Worm (Caenorhabditis elegans) whole organism, L4 larva: ENCODE measurements around the gene C47E12.14.

Source experiments
- F26F4.8 ChIP-seq: fragments of 200-800 bp; sonication (Bioruptor generic); conservative IDR thresholded peaks from 2 replicates; pipeline ENCODE4 v1.3.6; 2022; ENCODE audit warnings: missing genetic modification characterization, missing compliant biosample characterization
- F44E2.7 ChIP-seq: fragments of 200-800 bp; sonication (Bioruptor generic); IDR thresholded peaks from 2 replicates; pipeline ENCODE4 v2.1.2; 2022; ENCODE audit warnings: missing genetic modification characterization, missing compliant biosample characterization
- T20F7.1 ChIP-seq: fragments of 200-800 bp; sonication (Bioruptor generic); optimal IDR thresholded peaks from 2 replicates; lab custom pipeline; 2018; ENCODE audit warnings: mild to moderate bottlenecking, missing genetic modification characterization, missing compliant biosample characterization
- T26A8.4 ChIP-seq: fragments of 200-800 bp; sonication (Bioruptor generic); IDR thresholded peaks from 2 replicates; pipeline ENCODE4 v1.3.6; 2022; ENCODE audit warnings: missing genetic modification characterization, missing compliant biosample characterization
- Y105C5A.15 ChIP-seq: fragments of 200-800 bp; sonication (Bioruptor generic); IDR thresholded peaks from 2 replicates; pipeline ENCODE4 v1.3.6; 2022; ENCODE audit warnings: missing genetic modification characterization, missing compliant biosample characterization
- Y5F2A.4 ChIP-seq: fragments of 200-800 bp; sonication (Bioruptor generic); optimal IDR thresholded peaks from 2 replicates; lab custom pipeline; 2018; ENCODE audit warnings: mild to moderate bottlenecking, missing genetic modification characterization, missing compliant biosample characterization
- Y75B8A.6 ChIP-seq: fragments of 200-800 bp; sonication (Bioruptor generic); IDR thresholded peaks from 2 replicates; pipeline ENCODE4 v1.3.6; 2022; ENCODE audit warnings: missing genetic modification reagents, missing genetic modification characterization, missing compliant biosample characterization
- ZK337.2 ChIP-seq: fragments of 200-800 bp; sonication (Bioruptor generic); IDR thresholded peaks from 2 replicates; pipeline ENCODE4 v1.3.6; 2022; ENCODE audit warnings: missing genetic modification reagents, missing genetic modification characterization, missing compliant biosample characterization
- ZK546.5 ChIP-seq, 2 experiments: sonication (generic microtip); optimal IDR thresholded peaks; 2 replicates each; lab custom pipeline; 2017; ENCODE audit warnings: missing biosample characterization in 2 of 2, missing genetic modification characterization in 2 of 2
- aha-1 ChIP-seq: fragments of 150-350 bp; peaks from one replicate; lab custom pipeline; 2014; ENCODE audit warnings: missing biosample characterization, missing genetic modification characterization
- aly-2 ChIP-seq: sonication (generic microtip); optimal IDR thresholded peaks from 2 replicates; lab custom pipeline; 2018; ENCODE audit warnings: missing biosample characterization, missing genetic modification characterization
- ceh-28 ChIP-seq: fragments of 150-350 bp; optimal IDR thresholded peaks from 2 replicates; lab custom pipeline; 2014; ENCODE audit warnings: missing biosample characterization, missing genetic modification reagents, missing genetic modification characterization
- ctbp-1 ChIP-seq: fragments of 200-800 bp; sonication (Bioruptor generic); IDR thresholded peaks from 2 replicates; pipeline ENCODE4 v1.3.6; 2022; ENCODE audit warnings: missing genetic modification reagents, missing genetic modification characterization, missing compliant biosample characterization
- daf-12 ChIP-seq: fragments of 150-350 bp; optimal IDR thresholded peaks from 2 replicates; lab custom pipeline; 2014; ENCODE audit warnings: missing biosample characterization, missing genetic modification reagents, missing genetic modification characterization
- daf-16 ChIP-seq, 3 experiments: sonication (generic microtip); optimal IDR thresholded peaks; 2 replicates each; lab custom pipeline; 2016 to 2017; ENCODE audit warnings: missing genetic modification characterization in 3 of 3, missing genetic modification reagents in 3 of 3, mild to moderate bottlenecking in 2 of 3, missing compliant biosample characterization in 2 of 3, missing biosample characterization in 1 of 3, moderate library complexity in 1 of 3
- dmd-8 ChIP-seq: fragments of 200-800 bp; sonication (Bioruptor generic); IDR thresholded peaks from 2 replicates; pipeline ENCODE4 v1.3.6; 2022; ENCODE audit warnings: missing genetic modification characterization, missing compliant biosample characterization
- dpl-1 ChIP-seq: fragments of 150-350 bp; optimal IDR thresholded peaks from 2 replicates; lab custom pipeline; 2014; ENCODE audit warnings: missing biosample characterization, missing genetic modification reagents, missing genetic modification characterization
- dve-1 ChIP-seq: sonication (generic microtip); optimal IDR thresholded peaks from 2 replicates; lab custom pipeline; 2017; ENCODE audit warnings: antibody characterized with exemption, mild to moderate bottlenecking, missing genetic modification characterization, missing compliant biosample characterization; ENCODE audit not compliant: insufficient read depth
- egl-43 ChIP-seq: fragments of 200-800 bp; sonication (Bioruptor generic); IDR thresholded peaks from 2 replicates; pipeline ENCODE4 v1.3.6; 2022; ENCODE audit warnings: missing genetic modification reagents, missing genetic modification characterization, missing compliant biosample characterization
- hif-1 ChIP-seq, 2 experiments: sonication (generic microtip); optimal IDR thresholded peaks; 2 replicates each; lab custom pipeline; 2016 to 2017; ENCODE audit warnings: missing compliant biosample characterization in 2 of 2, missing genetic modification characterization in 2 of 2, missing genetic modification reagents in 2 of 2, missing genotype in 2 of 2, mild to moderate bottlenecking in 1 of 2
- hlh-11 ChIP-seq: fragments of 200-800 bp; sonication (Bioruptor generic); optimal IDR thresholded peaks from 2 replicates; lab custom pipeline; 2018; ENCODE audit warnings: mild to moderate bottlenecking, missing genetic modification characterization, missing compliant biosample characterization
- hlh-30 ChIP-seq: sonication (generic microtip); optimal IDR thresholded peaks from 2 replicates; lab custom pipeline; 2017; ENCODE audit warnings: antibody characterized with exemption, mild to moderate bottlenecking, missing genetic modification characterization, missing compliant biosample characterization; ENCODE audit not compliant: insufficient read depth
- hmg-1.1 ChIP-seq: fragments of 200-800 bp; sonication (Bioruptor generic); IDR thresholded peaks from 2 replicates; pipeline ENCODE4 v1.3.6; 2022; ENCODE audit warnings: missing genetic modification reagents, missing genetic modification characterization, missing compliant biosample characterization
- jun-1 ChIP-seq: fragments of 150-350 bp; optimal IDR thresholded peaks from 2 replicates; lab custom pipeline; 2014; ENCODE audit warnings: missing biosample characterization, missing genetic modification reagents, missing genetic modification characterization
- lin-13 ChIP-seq: fragments of 150-350 bp; optimal IDR thresholded peaks from 2 replicates; lab custom pipeline; 2014; ENCODE audit warnings: missing biosample characterization, missing genetic modification reagents, missing genetic modification characterization
- lin-29 ChIP-seq: fragments of 200-800 bp; sonication (Bioruptor generic); IDR thresholded peaks from 2 replicates; pipeline ENCODE4 v1.3.6; 2022; ENCODE audit warnings: missing genetic modification reagents, missing genetic modification characterization, missing compliant biosample characterization
- lin-38 ChIP-seq: fragments of 200-800 bp; sonication (Bioruptor generic); IDR thresholded peaks from 2 replicates; pipeline ENCODE4 v1.3.6; 2022; ENCODE audit warnings: missing genetic modification reagents, missing genetic modification characterization, missing compliant biosample characterization
- mdl-1 ChIP-seq, 2 experiments: fragments of 150-350 bp in 1 of 2; sonication (generic microtip) in 1 of 2; optimal IDR thresholded peaks; 2 replicates each; lab custom pipeline; 2014 to 2017; ENCODE audit warnings: missing biosample characterization in 2 of 2, missing genetic modification characterization in 2 of 2
- mep-1 ChIP-seq: fragments of 150-350 bp; sonication (generic microtip); optimal IDR thresholded peaks from 3 replicates; lab custom pipeline; 2014; ENCODE audit warnings: missing biosample characterization, missing genetic modification characterization
- mxl-2 ChIP-seq: fragments of 200-800 bp; sonication (Bioruptor generic); conservative IDR thresholded peaks from 2 replicates; pipeline ENCODE4 v1.3.6; 2022; ENCODE audit warnings: missing genetic modification reagents, missing genetic modification characterization, missing compliant biosample characterization
- nhr-28 ChIP-seq: fragments of 150-350 bp; optimal IDR thresholded peaks from 2 replicates; lab custom pipeline; 2014; ENCODE audit warnings: missing biosample characterization, missing genetic modification characterization
- nhr-41 ChIP-seq: fragments of 200-800 bp; sonication (Bioruptor generic); IDR thresholded peaks from 2 replicates; pipeline ENCODE4 v1.3.6; 2022; ENCODE audit warnings: missing genetic modification reagents, missing genetic modification characterization, missing compliant biosample characterization
- nhr-6 ChIP-seq: fragments of 150-350 bp; optimal IDR thresholded peaks from 2 replicates; lab custom pipeline; 2014; ENCODE audit warnings: missing biosample characterization, missing genetic modification characterization
- pha-4 ChIP-seq, 2 experiments: fragments of 150-350 bp in 1 of 2; fragments of 200-800 bp in 1 of 2; sonication (Bioruptor generic) in 1 of 2; IDR thresholded peaks in 1 of 2; optimal IDR thresholded peaks in 1 of 2; 2 replicates each; pipeline versions ENCODE4 v1.3.6 to Lab custom; 2014 to 2022; ENCODE audit warnings: missing genetic modification characterization in 2 of 2, missing genetic modification reagents in 2 of 2, missing biosample characterization in 1 of 2, missing compliant biosample characterization in 1 of 2
- rbr-2 ChIP-seq: sonication (generic microtip); optimal IDR thresholded peaks from 2 replicates; lab custom pipeline; 2016; ENCODE audit warnings: missing genotype, missing genetic modification characterization, missing compliant biosample characterization
- saeg-2 ChIP-seq: fragments of 200-800 bp; sonication (Bioruptor generic); IDR thresholded peaks from 2 replicates; pipeline ENCODE4 v1.3.6; 2022; ENCODE audit warnings: missing genetic modification reagents, missing genetic modification characterization, missing compliant biosample characterization
- skn-1 ChIP-seq: fragments of 150-350 bp; optimal IDR thresholded peaks from 2 replicates; lab custom pipeline; 2014; ENCODE audit warnings: missing biosample characterization, missing genetic modification characterization
- spr-1 ChIP-seq: sonication (generic microtip); optimal IDR thresholded peaks from 2 replicates; lab custom pipeline; 2016; ENCODE audit warnings: mild to moderate bottlenecking, missing genetic modification characterization, missing compliant biosample characterization
- tag-97 ChIP-seq: fragments of 200-800 bp; sonication (Bioruptor generic); IDR thresholded peaks from 2 replicates; pipeline ENCODE4 v1.3.6; 2022; ENCODE audit warnings: missing genetic modification characterization, missing compliant biosample characterization
- unc-130 ChIP-seq: sonication (generic microtip); optimal IDR thresholded peaks from 2 replicates; lab custom pipeline; 2016; ENCODE audit warnings: missing genetic modification reagents, missing genetic modification characterization, missing compliant biosample characterization
- unc-39 ChIP-seq: sonication (generic microtip); optimal IDR thresholded peaks from 2 replicates; lab custom pipeline; 2017; ENCODE audit warnings: missing biosample characterization, missing genetic modification characterization
- unc-62 ChIP-seq, 3 experiments: fragments of 150-350 bp in 1 of 3; sonication (generic microtip); optimal IDR thresholded peaks in 2 of 3; peaks in 1 of 3; 1 replicate in 1 of 3; 2 replicates in 2 of 3; lab custom pipeline; 2014 to 2017; ENCODE audit warnings: missing biosample characterization in 3 of 3, missing genetic modification characterization in 3 of 3, missing genetic modification reagents in 3 of 3, missing genotype in 1 of 3
- vab-7 ChIP-seq: fragments of 200-800 bp; sonication (Bioruptor generic); IDR thresholded peaks from 2 replicates; pipeline ENCODE4 v1.3.6; 2022; ENCODE audit warnings: missing genetic modification reagents, missing genetic modification characterization, missing compliant biosample characterization
- zip-2 ChIP-seq: fragments of 150-350 bp; optimal IDR thresholded peaks from 2 replicates; lab custom pipeline; 2014; ENCODE audit warnings: missing biosample characterization, missing genetic modification characterization
- ztf-11 ChIP-seq: fragments of 150-350 bp; optimal IDR thresholded peaks from 2 replicates; lab custom pipeline; 2014; ENCODE audit warnings: missing biosample characterization, missing genetic modification characterization
- ztf-7 ChIP-seq: fragments of 150-350 bp; optimal IDR thresholded peaks from 2 replicates; lab custom pipeline; 2014; ENCODE audit warnings: missing biosample characterization, missing genetic modification characterization

Gene C47E12.14

ce11 chrIV:9994895-9995394 lies 18.8 kb upstream of the C47E12.14 start, which contains the start of gene uba-1 (continued):
- 0 out of 2 replicates have a peak, but pooled peaks have one; percentile 51 for TF ChIP-seq pha-4 (GFP tag; IDR thresholded peaks at IDR 0.05; lab: Robert Waterston, UW)
- TF ChIP-seq pha-4 (tag; optimal IDR thresholded peaks at IDR 0.05; lab: Kevin White, UChicago), result peak; percentile 15
- no peak for TF ChIP-seq skn-1 (tag; lab: Kevin White, UChicago)
- TF ChIP-seq hlh-11 (tag; lab: Kevin White, UChicago), result peak; percentile 13
- no peak for TF ChIP-seq ztf-7 (tag; lab: Kevin White, UChicago)
- TF ChIP-seq dpl-1 (GFP tag; lab: Kevin White, UChicago), result peak; percentile 52
- TF ChIP-seq mxl-2, result no peak
- TF ChIP-seq mep-1 (tag; lab: Kevin White, UChicago), result peak; percentile 80
- TF ChIP-seq unc-130 (GFP tag; lab: Kevin White, UChicago), result peak; percentile 51
- 0 out of 2 replicates have a peak, but pooled peaks have one; percentile 40 for TF ChIP-seq Y75B8A.6 (GFP tag; lab: Robert Waterston, UW)
- TF ChIP-seq rbr-2 (tag; lab: Kevin White, UChicago), result peak; percentile 56
- TF ChIP-seq egl-43 (GFP tag; lab: Robert Waterston, UW), result 0 out of 2 replicates have a peak, but pooled peaks have one; percentile 19
- no peak for TF ChIP-seq ZK337.2 (GFP tag; lab: Robert Waterston, UW)
- TF ChIP-seq mdl-1 (tag; optimal IDR thresholded peaks at IDR 0.05; lab: Kevin White, UChicago), result no peak
- peak; percentile 61 for TF ChIP-seq zip-2 (tag; lab: Kevin White, UChicago)
- TF ChIP-seq daf-12 (tag; lab: Kevin White, UChicago), result no peak
- TF ChIP-seq dve-1 (tag; lab: Kevin White, UChicago), result peak; percentile 87
- peak in 1 of 2 experiments; percentile 45 for TF ChIP-seq daf-16 (GFP tag; optimal IDR thresholded peaks at IDR 0.05; lab: Kevin White, UChicago)
- peak; percentile 65 for TF ChIP-seq daf-16 (tag; optimal IDR thresholded peaks at IDR 0.05; lab: Kevin White, UChicago)
- TF ChIP-seq jun-1 (tag; lab: Kevin White, UChicago), result no peak
- no peak for TF ChIP-seq ZK546.5 (tag; optimal IDR thresholded peaks at IDR 0.05; lab: Kevin White, UChicago)
- TF ChIP-seq ztf-11 (tag; lab: Kevin White, UChicago), result no peak
- TF ChIP-seq T26A8.4, result peak; percentile 75
- peak; percentile 13 for TF ChIP-seq spr-1 (tag; lab: Kevin White, UChicago)
- 0 out of 2 replicates have a peak, but pooled peaks have one; percentile 15 for TF ChIP-seq vab-7 (GFP tag; lab: Robert Waterston, UW)
- TF ChIP-seq Y105C5A.15 (GFP tag; lab: Robert Waterston, UW), result 0 out of 2 replicates have a peak, but pooled peaks have one; percentile 18
- no peak for TF ChIP-seq aha-1 (tag; lab: Kevin White, UChicago)
- no peak for TF ChIP-seq dmd-8 (GFP tag; lab: Robert Waterston, UW)
- peak; percentile 9 for TF ChIP-seq hlh-30
- peak; percentile 28; the same call in 1 of the 2 replicates for TF ChIP-seq hmg-1.1
- TF ChIP-seq lin-29, result no peak
- TF ChIP-seq hif-1 (tag; optimal IDR thresholded peaks at IDR 0.05; lab: Kevin White, UChicago), result no peak
- no peak for TF ChIP-seq Y5F2A.4 (GFP tag; lab: Kevin White, UChicago)
- TF ChIP-seq F26F4.8 (GFP tag; lab: Robert Waterston, UW), result no peak
- TF ChIP-seq F44E2.7, result no peak
- TF ChIP-seq tag-97 (GFP tag; lab: Robert Waterston, UW), result no peak

DNA sequence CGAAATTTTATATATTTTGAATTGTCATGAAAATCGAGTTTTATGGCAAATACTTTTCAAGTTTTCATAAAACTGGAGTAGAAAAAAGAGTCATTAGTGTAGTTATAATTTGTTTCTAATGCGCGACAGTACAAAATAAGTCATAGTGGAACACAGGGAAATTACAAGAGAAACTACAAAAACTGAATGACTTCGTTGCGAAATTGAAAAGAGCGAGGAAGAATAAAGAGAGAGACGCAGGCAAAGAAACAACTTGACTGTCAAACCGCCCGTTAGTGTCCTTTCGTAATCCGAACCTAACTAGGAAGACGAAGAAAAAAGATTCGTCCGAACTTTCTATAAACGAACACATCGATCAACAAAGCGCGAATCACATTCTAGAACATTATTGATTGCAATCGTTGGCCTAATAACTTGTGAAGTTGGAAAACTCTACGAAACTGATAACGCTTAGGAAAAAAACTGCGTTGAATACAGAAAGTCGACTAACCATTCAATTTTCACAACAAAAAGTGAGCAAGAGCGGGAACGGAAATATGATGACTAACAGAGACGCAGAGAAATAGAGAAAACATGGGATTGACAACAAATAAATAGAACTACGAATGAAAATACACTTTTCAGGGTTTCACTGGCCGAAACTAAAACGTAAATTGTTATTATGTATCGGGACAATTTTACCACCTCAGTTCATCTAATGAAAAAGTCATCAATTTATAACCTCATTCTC lies 17.4 kb upstream of the C47E12.14 start:
- TF ChIP-seq unc-39 (tag; lab: Kevin White, UChicago) (no peak), ctbp-1 (GFP tag; lab: Robert Waterston, UW) (no peak), dmd-8 (GFP tag; lab: Robert Waterston, UW) (no peak), saeg-2 (GFP tag; lab: Robert Waterston, UW) (0 out of 2 replicates have a peak, but pooled peaks have one; percentile 5), spr-1 (tag; lab: Kevin White, UChicago) (no peak), aly-2 (tag; lab: Kevin White, UChicago) (no peak), ceh-28 (no peak), lin-38 (GFP tag; lab: Robert Waterston, UW) (peak; percentile 36), aha-1 (tag; lab: Kevin White, UChicago) (peak; percentile 88), nhr-28 (tag; lab: Kevin White, UChicago) (peak; percentile 67), nhr-6 (tag; lab: Kevin White, UChicago) (peak; percentile 35), hlh-11 (tag; lab: Kevin White, UChicago) (peak; percentile 26), nhr-41 (GFP tag; lab: Robert Waterston, UW) (0 out of 2 replicates have a peak, but pooled peaks have one; percentile 6), daf-16 (GFP tag; optimal IDR thresholded peaks at IDR 0.05; lab: Kevin White, UChicago) (no peak), daf-16 (tag; optimal IDR thresholded peaks at IDR 0.05; lab: Kevin White, UChicago) (peak; percentile 55), T20F7.1 (GFP tag; lab: Kevin White, UChicago) (peak; percentile 31), dve-1 (tag; lab: Kevin White, UChicago) (peak; percentile 13), lin-13 (GFP tag; lab: Kevin White, UChicago) (peak; percentile 22), unc-62 (GFP tag; optimal IDR thresholded peaks at IDR 0.05 in 1 of 2; lab: Kevin White, UChicago) (peak in 1 of 2 experiments; percentile 6), unc-62 (tag; optimal IDR thresholded peaks at IDR 0.05; lab: Kevin White, UChicago) (no peak)
